Worm (Caenorhabditis elegans): ENCODE results near the gene F08B12.11.

DNA sequence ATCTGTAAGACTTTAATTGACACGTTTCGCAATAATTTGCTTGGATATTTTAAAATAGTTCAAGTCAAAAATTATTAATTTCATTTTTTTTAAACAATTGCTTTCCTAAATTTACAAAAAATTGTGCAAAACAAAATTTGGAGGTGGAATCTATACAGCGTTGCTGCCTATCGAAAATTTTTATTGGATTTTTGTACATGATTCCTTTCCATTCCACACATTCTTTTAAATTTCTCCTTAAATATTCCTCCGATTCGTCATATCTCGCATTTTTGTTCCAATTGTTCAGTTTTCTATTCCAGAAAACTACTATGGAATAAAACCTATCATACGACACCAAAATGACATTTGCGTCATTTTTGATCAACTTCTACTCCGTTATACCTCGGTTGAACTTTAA is 16.4 kb upstream of the F08B12.11 start, which contains the start of gene ttyh-1:
- TF ChIP-seq jun-1 (tag; optimal IDR thresholded peaks at IDR 0.05) (no peak), nhr-237 (tag; optimal IDR thresholded peaks at IDR 0.05) (no peak), T26A8.4 (GFP tag; IDR thresholded peaks at IDR 0.05) (no peak), mdl-1 (tag; optimal IDR thresholded peaks at IDR 0.05) (no peak), pqm-1 (tag; optimal IDR thresholded peaks at IDR 0.05) (no peak)

Measured in whole organism, L4 larva.